Worm (Caenorhabditis elegans) whole organism, late embryonic: Measurements from ENCODE around the gene ugt-47.

Source experiments
- K02D7.2 ChIP-seq: sonication (generic microtip); optimal IDR thresholded peaks from 2 replicates; lab custom pipeline; 2017; ENCODE audit warnings: mild to moderate bottlenecking, missing genetic modification characterization, missing compliant biosample characterization
- T23F11.4 ChIP-seq: fragments of 200-800 bp; sonication (Bioruptor generic); optimal IDR thresholded peaks from 2 replicates; lab custom pipeline; 2018; ENCODE audit warnings: mild to moderate bottlenecking, missing genetic modification characterization, missing compliant biosample characterization
- Y22D7AL.16 ChIP-seq: sonication (generic microtip); optimal IDR thresholded peaks from 2 replicates; lab custom pipeline; 2016; ENCODE audit warnings: missing genetic modification characterization, missing compliant biosample characterization
- ahr-1 ChIP-seq: sonication (generic microtip); optimal IDR thresholded peaks from 2 replicates; lab custom pipeline; 2016; ENCODE audit warnings: missing genetic modification characterization, missing compliant biosample characterization
- ama-1 ChIP-seq: fragments of 150-350 bp; optimal IDR thresholded peaks from 2 replicates; lab custom pipeline; 2014
- ceh-14 ChIP-seq: sonication (generic microtip); optimal IDR thresholded peaks from 2 replicates; lab custom pipeline; 2016; ENCODE audit warnings: missing genotype, missing genetic modification characterization, missing compliant biosample characterization
- ceh-18 ChIP-seq: sonication (generic microtip); optimal IDR thresholded peaks from 2 replicates; lab custom pipeline; 2016; ENCODE audit warnings: missing genetic modification characterization, missing compliant biosample characterization
- ceh-19 ChIP-seq: fragments of 200-800 bp; sonication (Bioruptor generic); optimal IDR thresholded peaks from 2 replicates; lab custom pipeline; 2018; ENCODE audit warnings: mild to moderate bottlenecking, missing genetic modification characterization, missing compliant biosample characterization
- ceh-22 ChIP-seq: sonication (generic microtip); optimal IDR thresholded peaks from 2 replicates; lab custom pipeline; 2017; ENCODE audit warnings: missing biosample characterization, missing genetic modification characterization
- ceh-30 ChIP-seq: fragments of 150-350 bp; optimal IDR thresholded peaks from 2 replicates; lab custom pipeline; 2014; ENCODE audit warnings: missing biosample characterization, missing genetic modification characterization
- ceh-45 ChIP-seq: fragments of 200-800 bp; sonication (Bioruptor generic); IDR thresholded peaks from 2 replicates; pipeline ENCODE4 v1.3.6; 2022; ENCODE audit warnings: missing genetic modification reagents, missing genetic modification characterization, missing compliant biosample characterization
- ceh-6 ChIP-seq: fragments of 200-800 bp; sonication (Bioruptor generic); optimal IDR thresholded peaks from 2 replicates; lab custom pipeline; 2018; ENCODE audit warnings: mild to moderate bottlenecking, missing genetic modification characterization, missing compliant biosample characterization
- ceh-9 ChIP-seq: sonication (generic microtip); optimal IDR thresholded peaks from 2 replicates; lab custom pipeline; 2016; ENCODE audit warnings: mild to moderate bottlenecking, missing genetic modification characterization, inconsistent platforms, missing compliant biosample characterization
- che-1 ChIP-seq: sonication (generic microtip); optimal IDR thresholded peaks from 2 replicates; lab custom pipeline; 2016; ENCODE audit warnings: mild to moderate bottlenecking, missing genetic modification characterization, missing compliant biosample characterization
- dmd-4 ChIP-seq: sonication (generic microtip); optimal IDR thresholded peaks from 2 replicates; lab custom pipeline; 2016; ENCODE audit warnings: borderline replicate concordance, missing genetic modification characterization, missing compliant biosample characterization
- dve-1 ChIP-seq: sonication (generic microtip); optimal IDR thresholded peaks from 2 replicates; lab custom pipeline; 2017; ENCODE audit warnings: antibody characterized with exemption, mild to moderate bottlenecking, missing genetic modification characterization, missing compliant biosample characterization
- elt-4 ChIP-seq: sonication (generic microtip); optimal IDR thresholded peaks from 2 replicates; lab custom pipeline; 2016; ENCODE audit warnings: missing genetic modification characterization, missing compliant biosample characterization
- ets-4 ChIP-seq: sonication (generic microtip); optimal IDR thresholded peaks from 2 replicates; lab custom pipeline; 2016; ENCODE audit warnings: missing genetic modification characterization, missing compliant biosample characterization
- eyg-1 ChIP-seq: sonication (generic microtip); optimal IDR thresholded peaks from 2 replicates; lab custom pipeline; 2016; ENCODE audit warnings: missing genotype, missing genetic modification characterization, missing compliant biosample characterization
- fkh-10 ChIP-seq: fragments of 150-350 bp; optimal IDR thresholded peaks from 2 replicates; lab custom pipeline; 2014; ENCODE audit warnings: missing biosample characterization, missing genetic modification reagents, missing genetic modification characterization
- fkh-6 ChIP-seq: sonication (generic microtip); optimal IDR thresholded peaks from 2 replicates; lab custom pipeline; 2016; ENCODE audit warnings: missing genetic modification characterization, missing compliant biosample characterization
- hlh-13 ChIP-seq: fragments of 200-800 bp; sonication (Bioruptor generic); optimal IDR thresholded peaks from 2 replicates; lab custom pipeline; 2018; ENCODE audit warnings: mild to moderate bottlenecking, missing genetic modification characterization, missing compliant biosample characterization
- hlh-15 ChIP-seq: sonication (generic microtip); optimal IDR thresholded peaks from 2 replicates; lab custom pipeline; 2016; ENCODE audit warnings: missing genetic modification characterization, missing compliant biosample characterization
- lim-6 ChIP-seq: sonication (generic microtip); optimal IDR thresholded peaks from 2 replicates; lab custom pipeline; 2016; ENCODE audit warnings: missing genetic modification characterization, missing compliant biosample characterization
- lin-11 ChIP-seq: fragments of 200-800 bp; sonication (Bioruptor generic); optimal IDR thresholded peaks from 2 replicates; lab custom pipeline; 2018; ENCODE audit warnings: mild to moderate bottlenecking, missing genetic modification characterization, missing compliant biosample characterization
- mec-3 ChIP-seq: sonication (generic microtip); optimal IDR thresholded peaks from 2 replicates; lab custom pipeline; 2016; ENCODE audit warnings: borderline replicate concordance, missing genetic modification characterization, missing compliant biosample characterization
- nhr-11 ChIP-seq: fragments of 150-350 bp; optimal IDR thresholded peaks from 2 replicates; lab custom pipeline; 2014; ENCODE audit warnings: missing biosample characterization, missing genetic modification characterization
- nhr-232 ChIP-seq: sonication (generic microtip); optimal IDR thresholded peaks from 2 replicates; lab custom pipeline; 2016; ENCODE audit warnings: missing genetic modification characterization, missing compliant biosample characterization
- odd-2 ChIP-seq: sonication (generic microtip); optimal IDR thresholded peaks from 2 replicates; lab custom pipeline; 2017; ENCODE audit warnings: antibody characterized with exemption, mild to moderate bottlenecking, missing genetic modification characterization, missing compliant biosample characterization
- pat-9 ChIP-seq: fragments of 200-800 bp; sonication (Bioruptor generic); optimal IDR thresholded peaks from 2 replicates; lab custom pipeline; 2018; ENCODE audit warnings: mild to moderate bottlenecking, missing genetic modification characterization, moderate library complexity, missing compliant biosample characterization
- pros-1 ChIP-seq: fragments of 150-350 bp; optimal IDR thresholded peaks from 2 replicates; lab custom pipeline; 2014; ENCODE audit warnings: missing biosample characterization, missing genetic modification reagents, missing genetic modification characterization
- rnt-1 ChIP-seq: sonication (generic microtip); optimal IDR thresholded peaks from 2 replicates; lab custom pipeline; 2016; ENCODE audit warnings: missing genetic modification characterization, missing compliant biosample characterization
- sdc-2 ChIP-seq: sonication (generic microtip); optimal IDR thresholded peaks from 2 replicates; lab custom pipeline; 2016; ENCODE audit warnings: missing genotype, missing genetic modification characterization, missing compliant biosample characterization
- sox-2 ChIP-seq: fragments of 200-800 bp; sonication (Bioruptor generic); IDR thresholded peaks from 2 replicates; pipeline ENCODE4 v1.3.6; 2022; ENCODE audit warnings: missing genetic modification reagents, missing genetic modification characterization, missing compliant biosample characterization
- sox-4 ChIP-seq: sonication (generic microtip); optimal IDR thresholded peaks from 2 replicates; lab custom pipeline; 2017; ENCODE audit warnings: mild to moderate bottlenecking, missing genetic modification characterization, inconsistent platforms, missing compliant biosample characterization
- tbx-7 ChIP-seq: sonication (generic microtip); optimal IDR thresholded peaks from 2 replicates; lab custom pipeline; 2016; ENCODE audit warnings: missing genotype, missing genetic modification characterization, missing compliant biosample characterization
- zip-5 ChIP-seq: sonication (generic microtip); optimal IDR thresholded peaks from 2 replicates; lab custom pipeline; 2016; ENCODE audit warnings: missing genetic modification characterization, missing compliant biosample characterization
- ztf-16 ChIP-seq: sonication (generic microtip); optimal IDR thresholded peaks from 2 replicates; lab custom pipeline; 2017; ENCODE audit warnings: missing genetic modification characterization, missing compliant biosample characterization

ugt-47 gene

ce11 chrV:10073793-10074192 is 24.6 kb downstream of the ugt-47 start, which contains the start of gene F57A8.6:
TSS of gene F57A8.6 (minus strand) at chrV:10073893.
- TF ChIP-seq odd-2 (tag; lab: Kevin White, UChicago) (no peak), hlh-15 (tag; lab: Kevin White, UChicago) (no peak), dve-1 (tag; lab: Kevin White, UChicago) (no peak), fkh-6 (tag; lab: Kevin White, UChicago) (no peak), ceh-18 (no peak), nhr-232 (tag; lab: Kevin White, UChicago) (no peak), sox-2 (GFP tag; lab: Robert Waterston, UW) (no peak), sdc-2 (tag; lab: Kevin White, UChicago) (no peak), fkh-10 (GFP tag; lab: Kevin White, UChicago) (no peak), hlh-13 (GFP tag; lab: Kevin White, UChicago) (no peak), rnt-1 (no peak), tbx-7 (tag; lab: Kevin White, UChicago) (no peak), ama-1 (lab: Kevin White, UChicago) (no peak), elt-4 (no peak)

- no peak for TF ChIP-seq ceh-22 (tag; lab: Kevin White, UChicago)
- no peak for TF ChIP-seq T23F11.4 (GFP tag; lab: Kevin White, UChicago)
- TF ChIP-seq pat-9 (tag; lab: Kevin White, UChicago): no peak
- no peak for TF ChIP-seq tbx-7 (tag; lab: Kevin White, UChicago)
- TF ChIP-seq ceh-6: no peak
- no peak for TF ChIP-seq ceh-30
- no peak for TF ChIP-seq fkh-10 (GFP tag; lab: Kevin White, UChicago)
- TF ChIP-seq nhr-11 (tag; lab: Kevin White, UChicago): no peak
- TF ChIP-seq ztf-16 (tag; lab: Kevin White, UChicago): no peak
- TF ChIP-seq K02D7.2 (tag; lab: Kevin White, UChicago): no peak
- no peak for TF ChIP-seq ceh-45 (GFP tag; lab: Robert Waterston, UW)
- TF ChIP-seq rnt-1: no peak
- no peak for TF ChIP-seq elt-4
These were observed 25.7 kb downstream of the ugt-47 start for ce11 chrV:10072721-10073120.

- TF ChIP-seq dve-1 (tag; lab: Kevin White, UChicago) (no peak), ceh-45 (GFP tag; lab: Robert Waterston, UW) (no peak), mec-3 (tag; lab: Kevin White, UChicago) (no peak), dmd-4 (tag; lab: Kevin White, UChicago) (no peak), ceh-19 (GFP tag; lab: Kevin White, UChicago) (no peak), ets-4 (tag; lab: Kevin White, UChicago) (no peak)
These were observed 27.9 kb downstream of the ugt-47 start, which contains the start of gene nhr-192 for ce11 chrV:10070541-10070940. TSS of gene nhr-192 (minus strand) at chrV:10070641.

- no peak for TF ChIP-seq ahr-1 (tag; lab: Kevin White, UChicago)
These were observed 31.6 kb downstream of the ugt-47 start, which contains the start of gene npr-39 for ce11 chrV:10066769-10067168. TSS of gene npr-39 (plus strand) at chrV:10067069.

- no peak for TF ChIP-seq ceh-18
- TF ChIP-seq ceh-9 (tag; lab: Kevin White, UChicago): no peak
- no peak for TF ChIP-seq che-1 (tag; lab: Kevin White, UChicago)
- no peak for TF ChIP-seq zip-5 (tag; lab: Kevin White, UChicago)
- no peak for TF ChIP-seq eyg-1
- TF ChIP-seq ceh-14 (tag; lab: Kevin White, UChicago): no peak
- TF ChIP-seq lim-6 (tag; lab: Kevin White, UChicago): no peak
- TF ChIP-seq lin-11 (tag; lab: Kevin White, UChicago): no peak
- no peak for TF ChIP-seq ztf-16 (tag; lab: Kevin White, UChicago)
- TF ChIP-seq T23F11.4 (GFP tag; lab: Kevin White, UChicago): no peak
- TF ChIP-seq Y22D7AL.16 (tag; lab: Kevin White, UChicago): no peak
- TF ChIP-seq sox-2 (GFP tag; lab: Robert Waterston, UW): no peak
- no peak for TF ChIP-seq ceh-19 (GFP tag; lab: Kevin White, UChicago)
- no peak for TF ChIP-seq pros-1 (tag; lab: Kevin White, UChicago)
- TF ChIP-seq sox-4: no peak
- TF ChIP-seq, all 69 proteins: peak for 0
These were observed 32.7 kb downstream of the ugt-47 start for ce11 chrV:10065679-10066078.
